Worm (Caenorhabditis elegans) whole organism, young adult: ENCODE measurements around the gene Y66D12A.21.
A peak's percentile ranks its signal among the peaks of the same experiment; 100 is the strongest.

Source experiments
- B0035.1 ChIP-seq: sonication (generic microtip); optimal IDR thresholded peaks from 2 replicates; lab custom pipeline; 2016; ENCODE audit warnings: missing genetic modification characterization, mild to moderate bottlenecking, missing compliant biosample characterization, missing genotype, missing genetic modification reagents
- F55B11.4 ChIP-seq: sonication (generic microtip); optimal IDR thresholded peaks from 2 replicates; lab custom pipeline; 2016; ENCODE audit warnings: missing compliant biosample characterization, missing genetic modification characterization, borderline replicate concordance; ENCODE audit not compliant: insufficient read depth
- K11D2.4 ChIP-seq: fragments of 200-800 bp; sonication (Bioruptor generic); IDR thresholded peaks from 2 replicates; pipeline ENCODE4 v1.3.6; 2022; ENCODE audit warnings: missing genetic modification reagents, missing genetic modification characterization, missing compliant biosample characterization
- Y53F4B.3 ChIP-seq: fragments of 200-800 bp; sonication (Bioruptor generic); IDR thresholded peaks from 2 replicates; pipeline ENCODE4 v1.3.6; 2022; ENCODE audit warnings: missing genetic modification reagents, missing genetic modification characterization, missing compliant biosample characterization
- Y56A3A.18 ChIP-seq: fragments of 200-800 bp; sonication (Bioruptor generic); IDR thresholded peaks from 2 replicates; pipeline ENCODE4 v1.3.6; 2022; ENCODE audit warnings: missing genetic modification reagents, missing genetic modification characterization, missing compliant biosample characterization
- Y79H2A.3 ChIP-seq: fragments of 200-800 bp; sonication (Bioruptor generic); conservative IDR thresholded peaks from 2 replicates; pipeline ENCODE4 v1.3.6; 2022; ENCODE audit warnings: missing genetic modification reagents, missing genetic modification characterization, missing compliant biosample characterization
- akir-1 ChIP-seq: fragments of 200-800 bp; sonication (Bioruptor generic); optimal IDR thresholded peaks from 2 replicates; lab custom pipeline; 2018; ENCODE audit warnings: mild to moderate bottlenecking, missing genetic modification characterization, moderate library complexity, missing compliant biosample characterization
- attf-5 ChIP-seq: fragments of 200-800 bp; sonication (Bioruptor generic); optimal IDR thresholded peaks from 2 replicates; lab custom pipeline; 2018; ENCODE audit warnings: mild to moderate bottlenecking, missing genetic modification characterization, missing compliant biosample characterization
- attf-6 ChIP-seq: fragments of 200-800 bp; sonication (Bioruptor generic); IDR thresholded peaks from 2 replicates; pipeline ENCODE4 v1.3.6; 2022; ENCODE audit warnings: missing genetic modification reagents, missing genetic modification characterization, missing compliant biosample characterization
- cebp-1 ChIP-seq, 2 experiments: fragments of 200-800 bp in 1 of 2; sonication (Bioruptor generic) in 1 of 2; sonication (generic microtip) in 1 of 2; IDR thresholded peaks in 1 of 2; optimal IDR thresholded peaks in 1 of 2; 2 replicates each; pipeline versions ENCODE4 v1.3.6 to Lab custom; 2017 to 2022; ENCODE audit warnings: missing compliant biosample characterization in 2 of 2, missing genetic modification characterization in 2 of 2, mild to moderate bottlenecking in 1 of 2, missing genetic modification reagents in 1 of 2, moderate library complexity in 1 of 2
- cebp-2 ChIP-seq: fragments of 200-800 bp; sonication (Bioruptor generic); IDR thresholded peaks from 2 replicates; pipeline ENCODE4 v1.3.6; 2022; ENCODE audit warnings: missing genetic modification characterization, missing compliant biosample characterization
- ceh-40 ChIP-seq: fragments of 200-800 bp; sonication (Bioruptor generic); IDR thresholded peaks from 2 replicates; pipeline ENCODE4 v1.3.6; 2022; ENCODE audit warnings: missing genetic modification characterization, missing compliant biosample characterization
- die-1 ChIP-seq: sonication (generic microtip); optimal IDR thresholded peaks from 2 replicates; lab custom pipeline; 2016; ENCODE audit warnings: missing genotype, mild to moderate bottlenecking, missing genetic modification characterization, missing compliant biosample characterization
- dox-1 ChIP-seq: fragments of 200-800 bp; sonication (Bioruptor generic); IDR thresholded peaks from 2 replicates; pipeline ENCODE4 v1.3.6; 2022; ENCODE audit warnings: missing genetic modification reagents, missing genetic modification characterization, missing compliant biosample characterization
- efl-1 ChIP-seq: fragments of 150-350 bp; optimal IDR thresholded peaks from 2 replicates; lab custom pipeline; 2014; ENCODE audit warnings: missing biosample characterization, missing genetic modification reagents, missing genetic modification characterization
- egl-18 ChIP-seq: fragments of 200-800 bp; sonication (Bioruptor generic); IDR thresholded peaks from 2 replicates; pipeline ENCODE4 v1.3.6; 2022; ENCODE audit warnings: missing genetic modification reagents, missing genetic modification characterization, missing compliant biosample characterization
- egl-44 ChIP-seq: fragments of 200-800 bp; sonication (Bioruptor generic); IDR thresholded peaks from 2 replicates; pipeline ENCODE4 v1.3.6; 2022; ENCODE audit warnings: missing genetic modification reagents, missing genetic modification characterization, missing compliant biosample characterization
- egrh-3 ChIP-seq: fragments of 200-800 bp; sonication (Bioruptor generic); IDR thresholded peaks from 2 replicates; pipeline ENCODE4 v1.3.6; 2022; ENCODE audit warnings: missing genetic modification reagents, missing genetic modification characterization, missing compliant biosample characterization
- ekl-4 ChIP-seq: fragments of 200-800 bp; sonication (Bioruptor generic); IDR thresholded peaks from 2 replicates; pipeline ENCODE4 v1.3.6; 2022; ENCODE audit warnings: missing genetic modification reagents, missing genetic modification characterization, missing compliant biosample characterization
- fkh-3 ChIP-seq: sonication (generic microtip); optimal IDR thresholded peaks from 2 replicates; lab custom pipeline; 2016; ENCODE audit warnings: mild to moderate bottlenecking, missing genetic modification characterization, missing compliant biosample characterization
- gei-17 ChIP-seq: fragments of 200-800 bp; sonication (Bioruptor generic); optimal IDR thresholded peaks from 2 replicates; lab custom pipeline; 2018; ENCODE audit warnings: mild to moderate bottlenecking, missing genetic modification characterization, missing compliant biosample characterization
- hlh-12 ChIP-seq: sonication (generic microtip); optimal IDR thresholded peaks from 2 replicates; lab custom pipeline; 2016; ENCODE audit warnings: missing genetic modification characterization, missing compliant biosample characterization
- hmg-1.2 ChIP-seq: fragments of 200-800 bp; sonication (Bioruptor generic); IDR thresholded peaks from 2 replicates; pipeline ENCODE4 v1.3.6; 2022; ENCODE audit warnings: missing genetic modification reagents, missing genetic modification characterization, missing compliant biosample characterization
- hmg-20 ChIP-seq: fragments of 200-800 bp; sonication (Bioruptor generic); IDR thresholded peaks from 2 replicates; pipeline ENCODE4 v1.3.6; 2022; ENCODE audit warnings: missing genetic modification reagents, missing genetic modification characterization, missing compliant biosample characterization
- let-526 ChIP-seq: fragments of 200-800 bp; sonication (Bioruptor generic); IDR thresholded peaks from 2 replicates; pipeline ENCODE4 v1.3.6; 2022; ENCODE audit warnings: missing genetic modification reagents, missing genetic modification characterization, missing compliant biosample characterization
- lin-40 ChIP-seq: sonication (generic microtip); optimal IDR thresholded peaks from 2 replicates; lab custom pipeline; 2016; ENCODE audit warnings: missing genetic modification characterization, mild to moderate bottlenecking, missing compliant biosample characterization, missing genotype, missing genetic modification reagents
- lsl-1 ChIP-seq: fragments of 200-800 bp; sonication (Bioruptor generic); optimal IDR thresholded peaks from 2 replicates; lab custom pipeline; 2018; ENCODE audit warnings: mild to moderate bottlenecking, missing genetic modification characterization, moderate library complexity, missing compliant biosample characterization
- mcd-1 ChIP-seq: fragments of 200-800 bp; sonication (Bioruptor generic); IDR thresholded peaks from 2 replicates; pipeline ENCODE4 v1.3.6; 2022; ENCODE audit warnings: missing genetic modification reagents, missing genetic modification characterization, missing compliant biosample characterization
- mel-28 ChIP-seq: sonication (generic microtip); optimal IDR thresholded peaks from 2 replicates; lab custom pipeline; 2016; ENCODE audit warnings: borderline replicate concordance, mild to moderate bottlenecking, missing genetic modification characterization, missing compliant biosample characterization
- mes-4 ChIP-seq: sonication (generic microtip); optimal IDR thresholded peaks from 2 replicates; lab custom pipeline; 2016; ENCODE audit warnings: missing genotype, missing genetic modification characterization, missing compliant biosample characterization
- mxl-1 ChIP-seq: sonication (generic microtip); optimal IDR thresholded peaks from 2 replicates; lab custom pipeline; 2016; ENCODE audit warnings: missing genetic modification characterization, missing compliant biosample characterization
- nfya-1 ChIP-seq: sonication (generic microtip); optimal IDR thresholded peaks from 2 replicates; lab custom pipeline; 2017; ENCODE audit warnings: antibody characterized with exemption, missing compliant biosample characterization, missing genetic modification characterization, borderline replicate concordance; ENCODE audit not compliant: insufficient read depth
- nhr-27 ChIP-seq: fragments of 200-800 bp; sonication (Bioruptor generic); optimal IDR thresholded peaks from 2 replicates; lab custom pipeline; 2018; ENCODE audit warnings: mild to moderate bottlenecking, missing genetic modification characterization, moderate library complexity, missing compliant biosample characterization
- nhr-80 ChIP-seq: sonication (generic microtip); optimal IDR thresholded peaks from 2 replicates; lab custom pipeline; 2016; ENCODE audit warnings: missing genetic modification characterization, missing compliant biosample characterization
- nhr-90 ChIP-seq: sonication (generic microtip); optimal IDR thresholded peaks from 2 replicates; lab custom pipeline; 2016; ENCODE audit warnings: missing genotype, mild to moderate bottlenecking, missing genetic modification characterization, missing compliant biosample characterization
- rec-8 ChIP-seq, 2 experiments: sonication (generic microtip); optimal IDR thresholded peaks; 2 replicates each; lab custom pipeline; 2016; ENCODE audit warnings: mild to moderate bottlenecking in 2 of 2, missing genetic modification characterization in 2 of 2, missing genetic modification reagents in 2 of 2, missing genotype in 2 of 2, missing biosample characterization in 1 of 2, missing compliant biosample characterization in 1 of 2, moderate library complexity in 1 of 2
- repo-1 ChIP-seq: sonication (generic microtip); optimal IDR thresholded peaks from 2 replicates; lab custom pipeline; 2017; ENCODE audit warnings: mild to moderate bottlenecking, missing genetic modification characterization, missing compliant biosample characterization
- sea-2 ChIP-seq: fragments of 200-800 bp; sonication (Bioruptor generic); IDR thresholded peaks from 2 replicates; pipeline ENCODE4 v1.3.6; 2022; ENCODE audit warnings: missing genetic modification characterization, missing compliant biosample characterization
- snpc-1.3 ChIP-seq: sonication (generic microtip); optimal IDR thresholded peaks from 2 replicates; lab custom pipeline; 2017; ENCODE audit warnings: missing genetic modification characterization, mild to moderate bottlenecking, missing compliant biosample characterization, antibody characterized with exemption, moderate library complexity, missing genotype, missing genetic modification reagents; ENCODE audit not compliant: insufficient read depth
- somi-1 ChIP-seq: fragments of 200-800 bp; sonication (Bioruptor generic); optimal IDR thresholded peaks from 2 replicates; lab custom pipeline; 2018; ENCODE audit warnings: mild to moderate bottlenecking, missing genetic modification characterization, missing compliant biosample characterization
- tbp1 ChIP-seq: fragments of 200-800 bp; sonication (Bioruptor generic); optimal IDR thresholded peaks from 2 replicates; lab custom pipeline; 2018; ENCODE audit warnings: mild to moderate bottlenecking, missing genetic modification characterization, missing compliant biosample characterization
- unc-62 ChIP-seq: fragments of 150-350 bp; optimal IDR thresholded peaks from 2 replicates; lab custom pipeline; 2014; ENCODE audit warnings: missing biosample characterization, missing genetic modification reagents, missing genetic modification characterization
- zfh-2 ChIP-seq: fragments of 200-800 bp; sonication (Bioruptor generic); conservative IDR thresholded peaks from 2 replicates; pipeline ENCODE4 v1.3.6; 2022; ENCODE audit warnings: missing genetic modification reagents, missing genetic modification characterization, missing compliant biosample characterization
- ztf-18 ChIP-seq: sonication (generic microtip); optimal IDR thresholded peaks from 2 replicates; lab custom pipeline; 2016; ENCODE audit warnings: missing genotype, mild to moderate bottlenecking, missing genetic modification characterization, missing compliant biosample characterization
- ztf-26 ChIP-seq: sonication (generic microtip); optimal IDR thresholded peaks from 2 replicates; lab custom pipeline; 2017; ENCODE audit warnings: missing genetic modification characterization, missing compliant biosample characterization

The Y66D12A.21 gene

DNA sequence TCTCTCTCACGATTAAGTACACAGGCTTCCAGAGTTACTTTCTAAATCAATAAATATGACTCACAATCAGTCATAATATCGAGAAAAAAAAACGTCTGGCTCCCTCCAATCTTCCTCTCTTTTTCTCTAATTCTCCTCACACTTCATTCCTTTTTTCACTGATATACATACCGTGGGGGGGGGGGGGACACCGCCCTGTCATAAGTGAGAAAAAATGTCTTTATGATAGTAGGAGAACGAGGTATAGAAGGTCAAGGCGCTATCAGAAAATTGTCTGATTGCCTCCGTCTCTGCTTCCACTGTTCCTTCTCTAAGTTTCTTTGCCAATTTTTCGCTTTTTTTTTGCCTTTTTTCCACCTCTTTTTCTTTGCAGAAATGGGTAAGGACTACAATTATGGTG is 8.6 kb downstream of the Y66D12A.21 start, which contains the start of gene Y66D12A.24:
Y66D12A.24 (plus strand) TSS at position 370 of the 400 bp plus-strand sequence.
- TF ChIP-seq nhr-90 (tag; lab: Kevin White, UChicago) = peak; percentile 1
- TF ChIP-seq dox-1 (GFP tag; lab: Robert Waterston, UW) = no peak; the same call in none of the 2 replicates
- no peak for TF ChIP-seq F55B11.4
- TF ChIP-seq lin-40 (tag; lab: Kevin White, UChicago) = peak; percentile 30
- no peak for TF ChIP-seq die-1 (tag; lab: Kevin White, UChicago)
- no peak for TF ChIP-seq fkh-3
- peak; percentile 58 for TF ChIP-seq attf-5 (GFP tag; lab: Kevin White, UChicago)
- 0 out of 2 replicates have a peak, but pooled peaks have one; percentile 22 for TF ChIP-seq zfh-2 (GFP tag; lab: Robert Waterston, UW)
- no peak for TF ChIP-seq snpc-1.3 (tag; lab: Kevin White, UChicago)
- no peak for TF ChIP-seq repo-1 (tag; lab: Kevin White, UChicago)
- TF ChIP-seq mes-4 (tag; lab: Kevin White, UChicago) = no peak
- no peak for TF ChIP-seq let-526 (GFP tag; lab: Robert Waterston, UW)
- no peak for TF ChIP-seq attf-6
- no peak for TF ChIP-seq gei-17 (GFP tag; lab: Kevin White, UChicago)
- TF ChIP-seq ztf-26 (tag; lab: Kevin White, UChicago) = no peak
- TF ChIP-seq Y53F4B.3 (GFP tag; lab: Robert Waterston, UW) = no peak
- peak; percentile 40 for TF ChIP-seq tbp1 (GFP tag; lab: Kevin White, UChicago)
- peak; percentile 91 for TF ChIP-seq nhr-80 (tag; lab: Kevin White, UChicago)
- no peak for TF ChIP-seq nhr-27 (tag; lab: Kevin White, UChicago)
- no peak for TF ChIP-seq egl-44 (GFP tag; lab: Robert Waterston, UW)
- TF ChIP-seq cebp-1 (GFP tag; IDR thresholded peaks at IDR 0.05; lab: Robert Waterston, UW) = no peak
- peak; percentile 53 for TF ChIP-seq cebp-1 (tag; optimal IDR thresholded peaks at IDR 0.05; lab: Kevin White, UChicago)
- no peak for TF ChIP-seq efl-1 (GFP tag; lab: Kevin White, UChicago)
- TF ChIP-seq B0035.1 (tag; lab: Kevin White, UChicago) = no peak
- peak; percentile 7 for TF ChIP-seq unc-62 (GFP tag; lab: Kevin White, UChicago)
- peak; percentile 32; the same call in 1 of the 2 replicates for TF ChIP-seq hmg-1.2
- TF ChIP-seq somi-1 (GFP tag; lab: Kevin White, UChicago) = no peak
- no peak for TF ChIP-seq nfya-1 (tag; lab: Kevin White, UChicago)
- peak; percentile 59 for TF ChIP-seq egrh-3 (GFP tag; lab: Robert Waterston, UW)
- TF ChIP-seq K11D2.4 (GFP tag; lab: Robert Waterston, UW) = no peak
- no peak for TF ChIP-seq cebp-2 (GFP tag; lab: Robert Waterston, UW)
- no peak for TF ChIP-seq mel-28 (tag; lab: Kevin White, UChicago)
- no peak for TF ChIP-seq Y56A3A.18 (GFP tag; lab: Robert Waterston, UW)
- TF ChIP-seq hmg-20 (GFP tag; lab: Robert Waterston, UW) = no peak
- TF ChIP-seq ceh-40 (GFP tag; lab: Robert Waterston, UW) = no peak
- no peak for TF ChIP-seq mxl-1 (tag; lab: Kevin White, UChicago)
- no peak for TF ChIP-seq lsl-1 (GFP tag; lab: Kevin White, UChicago)

DNA sequence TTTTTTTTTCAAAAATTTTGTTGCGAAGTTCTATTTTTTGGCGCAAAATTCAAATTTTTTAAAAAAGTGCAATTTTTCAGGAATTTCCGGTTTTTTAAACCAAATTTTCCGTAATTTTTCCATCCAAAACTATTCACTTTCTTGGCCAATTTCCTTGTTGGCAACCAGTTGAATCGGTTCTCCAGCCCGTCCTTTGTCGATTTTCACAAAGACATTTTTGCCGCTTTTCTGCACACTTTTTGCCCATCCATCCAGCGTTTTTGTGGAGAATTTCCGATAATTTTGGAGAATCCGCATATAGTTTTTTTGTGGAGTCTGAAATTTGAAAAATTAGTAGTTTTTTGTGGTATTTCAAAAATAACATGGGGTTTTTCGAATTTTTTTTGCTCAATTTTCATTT is 12.6 kb downstream of the Y66D12A.21 start:
- TF ChIP-seq mxl-1 (tag; lab: Kevin White, UChicago) (no peak), Y79H2A.3 (GFP tag; lab: Robert Waterston, UW) (no peak), egl-18 (GFP tag; lab: Robert Waterston, UW) (no peak), hlh-12 (no peak), sea-2 (GFP tag; lab: Robert Waterston, UW) (no peak), akir-1 (GFP tag; lab: Kevin White, UChicago) (no peak), zfh-2 (GFP tag; lab: Robert Waterston, UW) (no peak), ztf-18 (tag; lab: Kevin White, UChicago) (no peak), ekl-4 (no peak), mcd-1 (GFP tag; lab: Robert Waterston, UW) (no peak), rec-8 (tag; optimal IDR thresholded peaks at IDR 0.05; lab: Kevin White, UChicago) (no peak)
- TF ChIP-seq, all 124 proteins: peak for 0
